Fruit fly (Drosophila melanogaster): ENCODE measurements around the gene tsg.

DNA sequence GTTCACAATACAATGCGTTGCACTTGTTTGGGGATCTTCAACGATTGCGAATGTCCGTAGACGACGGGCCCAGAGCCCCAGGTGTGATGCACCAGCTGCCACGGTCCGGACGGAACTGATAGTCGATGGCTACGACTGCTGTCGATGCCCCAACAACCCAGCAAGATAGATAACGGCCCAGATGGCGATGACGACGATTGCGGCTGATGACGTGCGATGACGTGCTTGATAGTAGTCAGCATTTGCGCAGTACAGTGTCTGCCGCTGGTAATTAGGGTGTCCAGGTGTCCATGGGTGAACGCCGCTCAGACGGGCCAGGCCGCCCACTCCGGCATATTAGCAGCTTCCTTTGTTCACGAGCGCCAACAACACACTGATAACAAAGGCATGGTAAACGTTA lies 3.8 kb downstream of the tsg start, which contains the start of gene cac:
- TF ChIP-seq CG10321 (GFP tag; IDR thresholded peaks at IDR 0.05), result no peak
- TF ChIP-seq CG14014 (GFP tag; IDR thresholded peaks at IDR 0.05), result no peak
- no peak for TF ChIP-seq br (optimal IDR thresholded peaks at IDR 0.05)
- no peak for TF ChIP-seq Hmx (GFP tag; optimal IDR thresholded peaks at IDR 0.05)
- no peak for TF ChIP-seq CG10267 (tag; optimal IDR thresholded peaks at IDR 0.05)
- TF ChIP-seq kni (GFP tag; optimal IDR thresholded peaks at IDR 0.05), result no peak
- no peak for TF ChIP-seq Doc3 (GFP tag; IDR thresholded peaks at IDR 0.05; ENCODE audit: partially characterized antibody)
- TF ChIP-seq CG3281 (GFP tag; optimal IDR thresholded peaks at IDR 0.05), result no peak
